Fruit fly (Drosophila melanogaster) whole organism, prepupa: ENCODE data around the gene Tlk.
A peak's percentile ranks its signal among the peaks of the same experiment; 100 is the strongest.

ENCODE experiments used
- Blimp-1 ChIP-seq: fragments of 200-800 bp; sonication (Bioruptor generic); optimal IDR thresholded peaks from 3 replicates; lab custom pipeline; 2017; ENCODE audit warnings: missing biosample characterization, missing genetic modification characterization, mild to moderate bottlenecking, moderate library complexity, missing genetic modification reagents
- CG10631 ChIP-seq: fragments of 200-800 bp; sonication (Bioruptor generic); optimal IDR thresholded peaks from 2 replicates; lab custom pipeline; 2016; ENCODE audit warnings: missing biosample characterization, missing genetic modification characterization
- CG11294 ChIP-seq: fragments of 200-800 bp; sonication (Bioruptor generic); IDR thresholded peaks from 2 replicates; pipeline ENCODE4 v1.3.6; 2022; ENCODE audit warnings: missing biosample characterization, missing genetic modification characterization
- CG11762 ChIP-seq: fragments of 200-800 bp; sonication (Bioruptor generic); optimal IDR thresholded peaks from 3 replicates; lab custom pipeline; 2016; ENCODE audit warnings: missing biosample characterization, missing genetic modification characterization; ENCODE audit not compliant: insufficient read depth
- CG11902 ChIP-seq: fragments of 200-800 bp; sonication (Bioruptor generic); optimal IDR thresholded peaks from 3 replicates; lab custom pipeline; 2016; ENCODE audit warnings: missing biosample characterization, missing genetic modification characterization
- CG1621 ChIP-seq: fragments of 200-800 bp; sonication (Bioruptor generic); optimal IDR thresholded peaks from 3 replicates; lab custom pipeline; 2018; ENCODE audit warnings: missing biosample characterization, mild to moderate bottlenecking, missing genetic modification characterization
- CG16779 ChIP-seq: fragments of 200-800 bp; sonication (Bioruptor generic); optimal IDR thresholded peaks from 3 replicates; lab custom pipeline; 2017; ENCODE audit warnings: missing biosample characterization, mild to moderate bottlenecking, missing genetic modification characterization
- CG3032 ChIP-seq: fragments of 200-800 bp; optimal IDR thresholded peaks from 2 replicates; lab custom pipeline; 2019; ENCODE audit warnings: missing biosample characterization, mild to moderate bottlenecking, missing genetic modification characterization, moderate library complexity
- CG31627 ChIP-seq: fragments of 200-800 bp; sonication (Bioruptor generic); optimal IDR thresholded peaks from 3 replicates; lab custom pipeline; 2016; ENCODE audit warnings: missing biosample characterization, missing genetic modification characterization
- CG32006 ChIP-seq: fragments of 200-800 bp; sonication (Bioruptor generic); optimal IDR thresholded peaks from 3 replicates; lab custom pipeline; 2017; ENCODE audit warnings: missing biosample characterization, mild to moderate bottlenecking, missing genetic modification characterization
- CG34406 ChIP-seq: fragments of 200-800 bp; sonication (Bioruptor generic); optimal IDR thresholded peaks from 3 replicates; lab custom pipeline; 2016; ENCODE audit warnings: missing biosample characterization, missing genetic modification characterization
- CG3919 ChIP-seq: fragments of 200-800 bp; sonication (Bioruptor generic); optimal IDR thresholded peaks from 3 replicates; lab custom pipeline; 2016; ENCODE audit warnings: missing biosample characterization, missing genetic modification characterization
- CG4318 ChIP-seq: fragments of 200-800 bp; sonication (Bioruptor generic); optimal IDR thresholded peaks from 3 replicates; lab custom pipeline; 2017; ENCODE audit warnings: missing biosample characterization, mild to moderate bottlenecking, missing genetic modification characterization
- CG6163 ChIP-seq: fragments of 200-800 bp; sonication (Bioruptor generic); IDR thresholded peaks from 3 replicates; pipeline ENCODE4 v1.3.6; 2022; ENCODE audit warnings: missing biosample characterization, missing genetic modification characterization
- CG6808 ChIP-seq: fragments of 200-800 bp; sonication (Bioruptor generic); optimal IDR thresholded peaks from 3 replicates; lab custom pipeline; 2017; ENCODE audit warnings: missing biosample characterization, missing genetic modification characterization, mild to moderate bottlenecking, moderate library complexity, missing genetic modification reagents
- CG6854 ChIP-seq: fragments of 200-800 bp; sonication (Bioruptor generic); optimal IDR thresholded peaks from 2 replicates; lab custom pipeline; 2017; ENCODE audit warnings: missing biosample characterization, mild to moderate bottlenecking, missing genetic modification characterization
- CG7368 ChIP-seq: fragments of 200-800 bp; sonication (Bioruptor generic); optimal IDR thresholded peaks from 3 replicates; lab custom pipeline; 2016; ENCODE audit warnings: missing biosample characterization, missing genetic modification characterization
- CG8119 ChIP-seq: fragments of 200-800 bp; sonication (Bioruptor generic); IDR thresholded peaks from 3 replicates; pipeline ENCODE4 v1.3.6; 2022; ENCODE audit warnings: missing biosample characterization, missing genetic modification characterization
- CG8319 ChIP-seq: fragments of 200-800 bp; sonication (Bioruptor generic); optimal IDR thresholded peaks from 3 replicates; lab custom pipeline; 2016; ENCODE audit warnings: missing biosample characterization, missing genetic modification characterization
- Eip78C ChIP-seq: fragments of 200-800 bp; sonication (Bioruptor generic); peaks from one replicate; lab custom pipeline; 2016; ENCODE audit warnings: missing biosample characterization, missing genetic modification characterization
- Eip93F ChIP-seq: fragments of 200-800 bp; sonication (Bioruptor generic); optimal IDR thresholded peaks from 2 replicates; lab custom pipeline; 2016; ENCODE audit warnings: missing biosample characterization, mild to moderate bottlenecking, missing genetic modification characterization
- Ets21C ChIP-seq: fragments of 200-800 bp; sonication (Bioruptor generic); optimal IDR thresholded peaks from 3 replicates; lab custom pipeline; 2016; ENCODE audit warnings: missing biosample characterization, missing genetic modification characterization
- Hr38 ChIP-seq: sonication (Bioruptor generic); optimal IDR thresholded peaks from 2 replicates; lab custom pipeline; 2016; ENCODE audit warnings: missing biosample characterization, missing genetic modification characterization
- Hr4 ChIP-seq: fragments of 200-800 bp; sonication (Bioruptor generic); optimal IDR thresholded peaks from 3 replicates; lab custom pipeline; 2016; ENCODE audit warnings: missing biosample characterization, missing genetic modification characterization
- Met ChIP-seq: fragments of 200-800 bp; sonication (Bioruptor generic); optimal IDR thresholded peaks from 3 replicates; lab custom pipeline; 2016; ENCODE audit warnings: missing biosample characterization, missing genetic modification characterization
- Sox102F ChIP-seq: fragments of 200-800 bp; sonication (Bioruptor generic); optimal IDR thresholded peaks from 2 replicates; lab custom pipeline; 2016; ENCODE audit warnings: missing biosample characterization, mild to moderate bottlenecking, missing genetic modification characterization
- Sox14 ChIP-seq: fragments of 200-800 bp; sonication (Bioruptor generic); optimal IDR thresholded peaks from 3 replicates; lab custom pipeline; 2016; ENCODE audit warnings: missing biosample characterization, missing genetic modification characterization
- Sox15 ChIP-seq: fragments of 200-800 bp; sonication (Bioruptor generic); optimal IDR thresholded peaks from 3 replicates; lab custom pipeline; 2016; ENCODE audit warnings: missing biosample characterization, missing genetic modification characterization
- achi ChIP-seq: fragments of 200-800 bp; sonication (Bioruptor generic); optimal IDR thresholded peaks from 3 replicates; lab custom pipeline; 2016; ENCODE audit warnings: missing biosample characterization, missing genetic modification characterization
- acj6 ChIP-seq: fragments of 200-800 bp; sonication (Bioruptor generic); optimal IDR thresholded peaks from 3 replicates; lab custom pipeline; 2016; ENCODE audit warnings: missing biosample characterization, missing genetic modification characterization
- dac ChIP-seq: fragments of 200-800 bp; sonication (Bioruptor generic); optimal IDR thresholded peaks from 2 replicates; lab custom pipeline; 2017; ENCODE audit warnings: missing biosample characterization, mild to moderate bottlenecking, missing genetic modification characterization
- eg ChIP-seq: fragments of 200-800 bp; sonication (Bioruptor generic); IDR thresholded peaks from 3 replicates; pipeline ENCODE4 v1.3.6; 2022; ENCODE audit warnings: missing biosample characterization, missing genetic modification characterization
- fd59A ChIP-seq: fragments of 200-800 bp; sonication (Bioruptor generic); optimal IDR thresholded peaks from 2 replicates; lab custom pipeline; 2017; ENCODE audit warnings: missing biosample characterization, mild to moderate bottlenecking, missing genetic modification characterization, missing genetic modification reagents
- fd85E ChIP-seq: fragments of 200-800 bp; sonication (Bioruptor generic); optimal IDR thresholded peaks from 3 replicates; lab custom pipeline; 2016; ENCODE audit warnings: missing biosample characterization, missing genetic modification characterization
- lz ChIP-seq: fragments of 200-800 bp; sonication (Bioruptor generic); optimal IDR thresholded peaks from 3 replicates; lab custom pipeline; 2016; ENCODE audit warnings: missing biosample characterization, missing genetic modification characterization
- pdm3 ChIP-seq: fragments of 200-800 bp; sonication (Bioruptor generic); optimal IDR thresholded peaks from 3 replicates; lab custom pipeline; 2016; ENCODE audit warnings: missing biosample characterization, missing genetic modification characterization
- salr ChIP-seq, 2 experiments: fragments of 200-800 bp; sonication (Bioruptor generic); optimal IDR thresholded peaks; 3 replicates each; lab custom pipeline; 2016 to 2018; ENCODE audit warnings: missing biosample characterization in 2 of 2, missing genetic modification characterization in 2 of 2, mild to moderate bottlenecking in 1 of 2
- spab ChIP-seq: fragments of 200-800 bp; sonication (Bioruptor generic); optimal IDR thresholded peaks from 2 replicates; lab custom pipeline; 2017; ENCODE audit warnings: missing biosample characterization, mild to moderate bottlenecking, missing genetic modification characterization, missing genetic modification reagents
- ss ChIP-seq, 2 experiments: fragments of 200-800 bp; sonication (Bioruptor generic); optimal IDR thresholded peaks; 2 replicates in 1 of 2; 3 replicates in 1 of 2; lab custom pipeline; 2017 to 2018; ENCODE audit warnings: mild to moderate bottlenecking in 2 of 2, missing biosample characterization in 2 of 2, missing genetic modification characterization in 2 of 2, moderate library complexity in 1 of 2
- svp ChIP-seq: fragments of 200-800 bp; sonication (Bioruptor generic); peaks from one replicate; lab custom pipeline; 2016; ENCODE audit warnings: missing biosample characterization, missing genetic modification characterization
- topi ChIP-seq: fragments of 200-800 bp; sonication (Bioruptor generic); optimal IDR thresholded peaks from 3 replicates; lab custom pipeline; 2016; ENCODE audit warnings: missing biosample characterization, missing genetic modification characterization

Gene Tlk

DNA sequence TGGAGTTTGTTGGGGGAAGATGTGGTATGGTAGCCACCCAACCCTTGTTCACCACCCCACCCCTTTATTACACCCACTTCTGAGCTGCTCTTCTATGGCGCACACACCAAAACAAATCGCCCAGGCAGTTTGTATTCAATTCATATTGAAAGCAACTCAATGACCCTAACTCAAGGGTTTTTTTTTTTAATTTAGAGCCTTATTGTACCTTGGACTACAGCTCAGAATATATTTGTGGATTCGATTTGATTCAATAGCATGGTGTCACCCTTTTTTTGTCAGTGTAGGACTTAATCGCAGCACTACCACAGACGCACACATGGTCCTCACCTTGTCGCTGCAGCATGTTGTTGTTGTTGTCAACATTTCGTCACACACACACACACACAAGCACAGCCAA is 2.4 kb downstream of the Tlk start (continued):
- TF ChIP-seq CG32006 (GFP tag; lab: Kevin White, UChicago) (peak; percentile 82), Eip93F (GFP tag; lab: Kevin White, UChicago) (no peak), spab (peak; percentile 43), dac (peak; percentile 55), Hr4 (GFP tag; lab: Kevin White, UChicago) (peak; percentile 73), lz (peak; percentile 28), CG8119 (GFP tag; lab: Robert Waterston, UW) (peak; percentile 76), CG16779 (tag; lab: Kevin White, UChicago) (peak; percentile 4)

DNA sequence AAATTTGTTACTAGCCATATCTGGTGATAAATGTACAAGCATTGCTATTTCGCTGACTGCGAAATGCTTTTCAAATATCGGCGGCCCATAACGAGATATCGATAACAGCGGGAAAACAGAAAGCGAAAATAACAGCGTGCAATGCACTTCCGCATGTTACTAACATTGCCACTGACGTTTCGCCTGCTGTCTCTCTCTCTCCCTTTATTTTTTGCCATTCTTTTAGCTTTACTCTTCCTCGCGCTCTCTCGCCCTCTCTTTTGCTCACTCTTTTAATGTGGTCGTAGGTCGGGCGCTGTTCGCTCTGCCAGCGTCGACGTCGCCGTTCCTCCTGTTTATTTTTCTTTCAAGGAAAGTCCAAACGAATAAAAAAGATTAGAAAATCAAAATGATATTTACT is 3.2 kb downstream of the Tlk start:
- peak; percentile 91 for TF ChIP-seq Blimp-1 (GFP tag; lab: Kevin White, UChicago)
- TF ChIP-seq svp, result peak; percentile 61
- TF ChIP-seq Eip78C (GFP tag; lab: Kevin White, UChicago), result peak; percentile 59
- peak; percentile 42 for TF ChIP-seq achi
- no peak for TF ChIP-seq CG7368 (GFP tag; lab: Kevin White, UChicago)
- no peak for TF ChIP-seq CG11762
- TF ChIP-seq CG11902 (GFP tag; lab: Kevin White, UChicago), result no peak
- peak; percentile 27 for TF ChIP-seq CG6808 (GFP tag; lab: Kevin White, UChicago)
- no peak for TF ChIP-seq Sox14 (GFP tag; lab: Kevin White, UChicago)
- TF ChIP-seq salr (GFP tag; optimal IDR thresholded peaks at IDR 0.05; lab: Kevin White, UChicago), result no peak
- no peak for TF ChIP-seq Hr38
- TF ChIP-seq CG31627, result no peak
- no peak for TF ChIP-seq topi (GFP tag; lab: Kevin White, UChicago)
- no peak for TF ChIP-seq acj6 (GFP tag; lab: Kevin White, UChicago)
- peak; percentile 20 for TF ChIP-seq Met (GFP tag; lab: Kevin White, UChicago)
- TF ChIP-seq Sox102F (GFP tag; lab: Kevin White, UChicago), result peak; percentile 25
- no peak for TF ChIP-seq CG10631 (GFP tag; lab: Kevin White, UChicago)
- TF ChIP-seq ss (GFP tag; optimal IDR thresholded peaks at IDR 0.05; lab: Kevin White, UChicago), result peak in 1 of 2 experiments; percentile 42
- no peak for TF ChIP-seq CG8119 (GFP tag; lab: Robert Waterston, UW)
- TF ChIP-seq spab, result no peak
- TF ChIP-seq CG11294 (GFP tag; lab: Robert Waterston, UW), result no peak
- TF ChIP-seq CG16779 (tag; lab: Kevin White, UChicago), result no peak
- TF ChIP-seq CG6854 (GFP tag; lab: Kevin White, UChicago), result peak; percentile 66
- TF ChIP-seq CG6163 (GFP tag; lab: Robert Waterston, UW), result peak; percentile 58
- no peak for TF ChIP-seq pdm3 (GFP tag; lab: Kevin White, UChicago)

- TF ChIP-seq Blimp-1 (GFP tag; lab: Kevin White, UChicago) (no peak), Sox15 (GFP tag; lab: Kevin White, UChicago) (no peak), Ets21C (no peak), Hr4 (GFP tag; lab: Kevin White, UChicago) (no peak), Eip93F (GFP tag; lab: Kevin White, UChicago) (no peak), fd59A (GFP tag; lab: Kevin White, UChicago) (no peak), fd85E (GFP tag; lab: Kevin White, UChicago) (no peak), CG8319 (GFP tag; lab: Kevin White, UChicago) (no peak)
Observed at dm6 chrX:3725047-3725446, 5.2 kb downstream of the Tlk start.

- TF ChIP-seq CG34406 (GFP tag; lab: Kevin White, UChicago) (no peak), achi (no peak), topi (GFP tag; lab: Kevin White, UChicago) (no peak), eg (GFP tag; lab: Robert Waterston, UW) (no peak), pdm3 (GFP tag; lab: Kevin White, UChicago) (no peak), CG6163 (GFP tag; lab: Robert Waterston, UW) (no peak), Sox102F (GFP tag; lab: Kevin White, UChicago) (no peak), CG11902 (GFP tag; lab: Kevin White, UChicago) (no peak), CG32006 (GFP tag; lab: Kevin White, UChicago) (no peak), CG3919 (GFP tag; lab: Kevin White, UChicago) (no peak), lz (no peak), CG1621 (tag; lab: Kevin White, UChicago) (no peak), ss (GFP tag; optimal IDR thresholded peaks at IDR 0.05; lab: Kevin White, UChicago) (no peak), Sox15 (GFP tag; lab: Kevin White, UChicago) (no peak), CG8119 (GFP tag; lab: Robert Waterston, UW) (no peak), CG4318 (no peak), CG3032 (tag; lab: Kevin White, UChicago) (no peak)
- TF ChIP-seq, all 60 proteins: peak for 0
Observed at dm6 chrX:3725916-3726315, 6.1 kb downstream of the Tlk start.
